Fruit fly (Drosophila melanogaster): ENCODE data around the gene Send2.
A peak's percentile ranks its signal among the peaks of the same experiment; 100 is the strongest.

Gene Send2

DNA sequence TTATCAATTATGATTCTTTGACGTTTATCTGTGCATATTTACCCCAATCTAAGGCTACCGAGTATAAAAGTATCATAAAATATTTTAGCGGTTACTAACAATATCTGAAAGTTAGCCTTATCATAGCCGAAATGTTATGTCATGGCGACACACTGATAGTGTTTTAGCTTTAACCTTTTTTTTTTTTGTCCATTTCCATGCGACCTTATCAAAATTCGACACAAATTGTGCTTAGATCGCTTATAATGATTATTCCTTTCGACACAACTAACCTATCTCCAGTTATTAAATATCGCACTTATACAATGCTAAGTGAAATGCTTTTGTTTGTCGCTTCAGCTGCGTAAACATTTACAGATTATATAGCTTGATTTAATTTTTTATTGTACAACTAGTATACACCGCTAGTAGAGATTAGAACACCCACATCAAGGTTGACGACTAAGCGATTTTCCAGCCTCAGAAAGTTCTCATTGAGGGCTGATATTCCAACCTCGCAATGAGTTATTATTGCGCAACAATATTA, 10.1 kb downstream of the Send2 start:
- TF ChIP-seq usp (GFP tag; optimal IDR thresholded peaks at IDR 0.05) (no peak), Hnf4 (GFP tag; optimal IDR thresholded peaks at IDR 0.05) (no peak), Abd-B (GFP tag; optimal IDR thresholded peaks at IDR 0.05) (no peak), dl (GFP tag; optimal IDR thresholded peaks at IDR 0.05; ENCODE audit: insufficient read depth in 1 of 2, partially characterized antibody in 2 of 2) (no peak), dmrt93B (GFP tag; optimal IDR thresholded peaks at IDR 0.05) (no peak), Hr83 (GFP tag; optimal IDR thresholded peaks at IDR 0.05; ENCODE audit: poor library complexity, severe bottlenecking) (no peak), dsf (GFP tag; optimal IDR thresholded peaks at IDR 0.05; ENCODE audit: borderline replicate concordance) (no peak), jim (GFP tag; optimal IDR thresholded peaks at IDR 0.05) (no peak), Dfd (GFP tag; optimal IDR thresholded peaks at IDR 0.05) (no peak), tai (GFP tag; optimal IDR thresholded peaks at IDR 0.05) (no peak), psq (GFP tag; optimal IDR thresholded peaks at IDR 0.05) (no peak), Vsx2 (GFP tag; optimal IDR thresholded peaks at IDR 0.05; ENCODE audit: partially characterized antibody) (no peak), lola (GFP tag; optimal IDR thresholded peaks at IDR 0.05) (no peak), GATAd (GFP tag; optimal IDR thresholded peaks at IDR 0.05) (no peak), fru (GFP tag; optimal IDR thresholded peaks at IDR 0.05) (no peak), Myc (optimal IDR thresholded peaks at IDR 0.05) (no peak)

DNA sequence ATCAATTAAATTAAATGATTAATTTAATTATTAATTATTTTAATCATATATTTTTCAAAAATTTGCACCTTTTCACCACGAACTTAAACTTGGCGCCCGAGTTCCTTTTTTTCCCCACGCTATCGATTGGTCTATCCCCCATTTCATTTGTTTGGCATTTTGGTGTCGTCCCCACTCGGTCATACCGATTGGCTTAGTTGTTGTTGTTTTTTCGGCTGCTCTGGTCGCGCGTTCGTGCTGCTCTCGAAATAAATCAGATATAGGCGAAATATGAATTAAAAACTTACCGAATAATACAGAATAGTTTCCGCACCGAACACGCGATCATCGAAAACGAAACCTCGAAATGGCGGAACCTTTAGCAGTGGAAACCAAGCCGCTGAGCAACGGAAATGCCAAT, 12.5 kb downstream of the Send2 start, which contains the start of gene CG33090:
Gene CG33090 (plus strand): TSS at position 194 of the 400 bp plus-strand sequence.
- TF ChIP-seq Myc (optimal IDR thresholded peaks at IDR 0.05): peak; percentile 47
- TF ChIP-seq tai (GFP tag; optimal IDR thresholded peaks at IDR 0.05): no peak
- peak; percentile 15 for TF ChIP-seq sage (GFP tag; optimal IDR thresholded peaks at IDR 0.05)

DNA sequence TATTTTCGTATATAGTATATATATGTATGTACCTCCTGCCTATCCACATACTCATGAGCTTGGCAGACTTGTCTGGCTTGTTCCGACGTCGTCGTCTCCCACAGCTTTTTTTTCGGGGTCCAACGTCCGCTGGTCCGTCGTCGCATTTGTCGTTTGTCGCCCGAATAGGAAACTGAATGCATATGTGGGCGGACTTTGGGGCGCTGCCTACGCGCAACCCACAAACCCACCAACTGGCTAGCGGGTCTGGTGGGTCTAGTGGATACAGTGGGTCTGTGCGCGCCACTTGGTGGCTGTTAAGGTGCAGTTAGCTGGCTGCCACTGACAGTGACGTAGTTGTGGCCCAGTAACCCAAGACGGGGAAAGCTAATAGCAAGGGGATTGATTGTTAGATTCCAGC, 27.5 kb downstream of the Send2 start:
- TF ChIP-seq brk (GFP tag; optimal IDR thresholded peaks at IDR 0.05) (no peak), Rel (GFP tag; optimal IDR thresholded peaks at IDR 0.05) (no peak), Rel (tag; optimal IDR thresholded peaks at IDR 0.05) (no peak), br (GFP tag; optimal IDR thresholded peaks at IDR 0.05) (no peak), CG9705 (GFP tag; optimal IDR thresholded peaks at IDR 0.05) (no peak), dl (GFP tag; optimal IDR thresholded peaks at IDR 0.05; ENCODE audit: insufficient read depth in 1 of 2, partially characterized antibody in 2 of 2) (no peak), Jra (GFP tag; optimal IDR thresholded peaks at IDR 0.05) (no peak), h (GFP tag; optimal IDR thresholded peaks at IDR 0.05) (no peak), OdsH (GFP tag; optimal IDR thresholded peaks at IDR 0.05) (no peak), Hr83 (GFP tag; optimal IDR thresholded peaks at IDR 0.05; ENCODE audit: poor library complexity, severe bottlenecking) (no peak), Vsx2 (GFP tag; optimal IDR thresholded peaks at IDR 0.05; ENCODE audit: partially characterized antibody) (no peak), psq (GFP tag; optimal IDR thresholded peaks at IDR 0.05) (no peak), Dfd (GFP tag; optimal IDR thresholded peaks at IDR 0.05) (no peak), N (GFP tag; optimal IDR thresholded peaks at IDR 0.05) (no peak), fru (GFP tag; optimal IDR thresholded peaks at IDR 0.05) (no peak), lola (GFP tag; optimal IDR thresholded peaks at IDR 0.05) (no peak), Abd-B (GFP tag; optimal IDR thresholded peaks at IDR 0.05) (no peak), HLH106 (tag; optimal IDR thresholded peaks at IDR 0.05) (no peak), Myc (optimal IDR thresholded peaks at IDR 0.05) (no peak), ey (GFP tag; optimal IDR thresholded peaks at IDR 0.05) (no peak)

DNA sequence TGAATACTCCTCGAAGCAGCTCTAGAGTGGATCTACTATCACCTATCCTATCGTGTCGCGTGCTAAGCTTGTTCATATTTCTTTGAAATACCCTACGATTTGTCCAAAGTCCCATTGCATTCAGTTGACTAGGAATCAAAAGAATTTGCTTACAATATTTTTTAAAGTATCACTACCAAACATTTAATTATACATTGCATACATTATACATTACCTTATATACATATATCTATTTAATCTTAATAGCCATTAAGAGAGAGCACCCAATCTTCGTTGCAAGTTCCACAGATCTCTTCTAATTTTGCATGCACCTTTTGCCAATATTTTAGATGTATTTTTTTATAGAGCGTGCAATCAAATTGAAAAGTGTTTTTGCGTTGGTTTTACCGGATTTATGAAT, 27.9 kb downstream of the Send2 start:
- TF ChIP-seq Myc (optimal IDR thresholded peaks at IDR 0.05) (no peak), dsf (GFP tag; optimal IDR thresholded peaks at IDR 0.05; ENCODE audit: borderline replicate concordance) (no peak), foxo (GFP tag; optimal IDR thresholded peaks at IDR 0.05) (no peak), Vsx2 (GFP tag; optimal IDR thresholded peaks at IDR 0.05; ENCODE audit: partially characterized antibody) (no peak), ey (GFP tag; optimal IDR thresholded peaks at IDR 0.05) (no peak), CG32264 (GFP tag; optimal IDR thresholded peaks at IDR 0.05) (no peak), Dif (GFP tag; optimal IDR thresholded peaks at IDR 0.05; ENCODE audit: partially characterized antibody) (no peak), sv (GFP tag; optimal IDR thresholded peaks at IDR 0.05) (no peak), Rel (GFP tag; optimal IDR thresholded peaks at IDR 0.05) (no peak), Rel (tag; optimal IDR thresholded peaks at IDR 0.05) (no peak), Hr78 (GFP tag; optimal IDR thresholded peaks at IDR 0.05) (no peak), usp (GFP tag; optimal IDR thresholded peaks at IDR 0.05) (no peak)

All from whole organism, wandering third instar larva.